Worm (Caenorhabditis elegans) whole organism, L4/young adult: Measurements from ENCODE around the gene vhl-1.

ENCODE experiments used
- dao-5 ChIP-seq: sonication (generic microtip); optimal IDR thresholded peaks from 2 replicates; lab custom pipeline; 2016; ENCODE audit warnings: missing genotype, missing genetic modification characterization, moderate library complexity, missing compliant biosample characterization
- him-1 ChIP-seq: sonication (generic microtip); optimal IDR thresholded peaks from 2 replicates; lab custom pipeline; 2016; ENCODE audit warnings: missing genotype, missing genetic modification reagents, missing genetic modification characterization, missing compliant biosample characterization

ce11 chrX:11287617-11288016 is 19.5 kb upstream of the vhl-1 start, which contains the start of gene F38B2.4:
- TF ChIP-seq him-1 (tag; lab: Kevin White, UChicago): no peak
- no peak for TF ChIP-seq dao-5 (tag; lab: Kevin White, UChicago)
